Fruit fly (Drosophila melanogaster) whole organism, embryonic: Measurements from ENCODE around the gene Pex3.

Experiments
- ATbp ChIP-seq: fragments of 200-800 bp; sonication (Bioruptor generic); optimal IDR thresholded peaks from 2 replicates; lab custom pipeline; 2017; ENCODE audit warnings: missing biosample characterization, mild to moderate bottlenecking, missing genetic modification characterization, missing genetic modification reagents
- Ada2b ChIP-seq: fragments of 200-800 bp; sonication (Bioruptor generic); IDR thresholded peaks from 2 replicates; pipeline ENCODE4 v1.3.6; 2022; ENCODE audit warnings: missing biosample characterization, missing genetic modification characterization
- Bgb ChIP-seq: fragments of 200-800 bp; sonication (Bioruptor generic); IDR thresholded peaks from 2 replicates; pipeline ENCODE4 v1.3.6; 2022; ENCODE audit warnings: missing biosample characterization, missing genetic modification characterization; ENCODE audit not compliant: partially characterized antibody
- Bteb2 ChIP-seq: fragments of 200-800 bp; sonication (Bioruptor generic); optimal IDR thresholded peaks from 2 replicates; lab custom pipeline; 2016; ENCODE audit warnings: missing biosample characterization, missing genetic modification characterization
- CG10147 ChIP-seq: fragments of 200-800 bp; sonication (Bioruptor generic); optimal IDR thresholded peaks from 2 replicates; lab custom pipeline; 2019; ENCODE audit warnings: missing biosample characterization, mild to moderate bottlenecking, missing genetic modification characterization, moderate library complexity
- CG10366 ChIP-seq: fragments of 200-800 bp; sonication (Bioruptor generic); IDR thresholded peaks from 2 replicates; pipeline ENCODE4 v1.3.6; 2022; ENCODE audit warnings: missing biosample characterization, missing genetic modification characterization
- CG10431 ChIP-seq: fragments of 200-800 bp; sonication (Bioruptor generic); optimal IDR thresholded peaks from 3 replicates; lab custom pipeline; 2018; ENCODE audit warnings: missing biosample characterization, mild to moderate bottlenecking, missing genetic modification characterization
- CG11085 ChIP-seq: fragments of 200-800 bp; sonication (Bioruptor generic); IDR thresholded peaks from 2 replicates; pipeline ENCODE4 v1.3.6; 2022; ENCODE audit warnings: missing biosample characterization, missing genetic modification characterization
- CG11093 ChIP-seq: fragments of 200-800 bp; sonication (Bioruptor generic); IDR thresholded peaks from 3 replicates; pipeline ENCODE4 v1.3.6; 2022; ENCODE audit warnings: missing biosample characterization, missing genetic modification characterization
- CG12236 ChIP-seq: fragments of 200-800 bp; sonication (Bioruptor generic); optimal IDR thresholded peaks from 2 replicates; lab custom pipeline; 2016; ENCODE audit warnings: missing biosample characterization, missing genetic modification characterization
- CG12942 ChIP-seq: fragments of 200-800 bp; sonication (Bioruptor generic); optimal IDR thresholded peaks from 3 replicates; lab custom pipeline; 2016; ENCODE audit warnings: missing biosample characterization, missing genetic modification characterization
- CG13894 ChIP-seq: fragments of 200-800 bp; sonication (Bioruptor generic); optimal IDR thresholded peaks from 3 replicates; lab custom pipeline; 2018; ENCODE audit warnings: missing biosample characterization, mild to moderate bottlenecking, missing genetic modification characterization, moderate library complexity
- CG15601 ChIP-seq: fragments of 200-800 bp; sonication (Bioruptor generic); optimal IDR thresholded peaks from 3 replicates; lab custom pipeline; 2019; ENCODE audit warnings: missing biosample characterization, mild to moderate bottlenecking, missing genetic modification characterization, moderate library complexity
- CG16863 ChIP-seq: fragments of 200-800 bp; sonication (Bioruptor generic); optimal IDR thresholded peaks from 3 replicates; lab custom pipeline; 2016; ENCODE audit warnings: missing biosample characterization, missing genetic modification characterization
- CG17186 ChIP-seq: fragments of 200-800 bp; sonication (Bioruptor generic); optimal IDR thresholded peaks from 3 replicates; lab custom pipeline; 2017; ENCODE audit warnings: missing biosample characterization, missing genetic modification reagents, missing genetic modification characterization
- CG17829 ChIP-seq: fragments of 200-800 bp; optimal IDR thresholded peaks from 2 replicates; lab custom pipeline; 2019; ENCODE audit warnings: missing biosample characterization, mild to moderate bottlenecking, missing genetic modification characterization, moderate library complexity
- CG18764 ChIP-seq: fragments of 200-800 bp; sonication (Bioruptor generic); optimal IDR thresholded peaks from 3 replicates; lab custom pipeline; 2016; ENCODE audit warnings: missing biosample characterization, missing genetic modification characterization
- CG30403 ChIP-seq: fragments of 200-800 bp; sonication (Bioruptor generic); optimal IDR thresholded peaks from 3 replicates; lab custom pipeline; 2016; ENCODE audit warnings: missing biosample characterization, missing genetic modification characterization
- CG30431 ChIP-seq: fragments of 200-800 bp; sonication (Bioruptor generic); optimal IDR thresholded peaks from 2 replicates; lab custom pipeline; 2017; ENCODE audit warnings: missing biosample characterization, missing genetic modification characterization
- CG3065 ChIP-seq: fragments of 200-800 bp; sonication (Bioruptor generic); optimal IDR thresholded peaks from 2 replicates; lab custom pipeline; 2016; ENCODE audit warnings: missing biosample characterization, missing genetic modification characterization
- CG3407 ChIP-seq: fragments of 200-800 bp; sonication (Bioruptor generic); optimal IDR thresholded peaks from 2 replicates; lab custom pipeline; 2018; ENCODE audit warnings: missing biosample characterization, mild to moderate bottlenecking, missing genetic modification characterization
- CG42726 ChIP-seq: fragments of 200-800 bp; sonication (Bioruptor generic); IDR thresholded peaks from 2 replicates; pipeline ENCODE4 v1.3.6; 2022; ENCODE audit warnings: missing biosample characterization, missing genetic modification characterization; ENCODE audit not compliant: partially characterized antibody
- CG6683 ChIP-seq: fragments of 200-800 bp; sonication (Bioruptor generic); optimal IDR thresholded peaks from 2 replicates; lab custom pipeline; 2017; ENCODE audit warnings: missing biosample characterization, mild to moderate bottlenecking, missing genetic modification characterization, missing genetic modification reagents
- CG6813 ChIP-seq: fragments of 200-800 bp; sonication (Bioruptor generic); optimal IDR thresholded peaks from 2 replicates; lab custom pipeline; 2017; ENCODE audit warnings: missing biosample characterization, missing genetic modification characterization, mild to moderate bottlenecking, moderate library complexity, missing genetic modification reagents
- CG7963 ChIP-seq: fragments of 200-800 bp; sonication (Bioruptor generic); IDR thresholded peaks from 3 replicates; pipeline ENCODE4 v1.3.6; 2022; ENCODE audit warnings: missing biosample characterization, missing genetic modification characterization; ENCODE audit not compliant: partially characterized antibody
- CG8478 ChIP-seq: fragments of >200 bp; optimal IDR thresholded peaks from 2 replicates; lab custom pipeline; 2018
- CG9437 ChIP-seq: fragments of 200-800 bp; sonication (Bioruptor generic); optimal IDR thresholded peaks from 2 replicates; lab custom pipeline; 2018; ENCODE audit warnings: missing biosample characterization, mild to moderate bottlenecking, missing genetic modification characterization
- Chrac-16 ChIP-seq: fragments of 200-800 bp; sonication (Bioruptor generic); optimal IDR thresholded peaks from 3 replicates; lab custom pipeline; 2016; ENCODE audit warnings: missing biosample characterization, missing genetic modification characterization
- E2f1 ChIP-seq: fragments of 200-800 bp; sonication (Bioruptor generic); IDR thresholded peaks from 2 replicates; pipeline ENCODE4 v1.3.6; 2022; ENCODE audit warnings: missing biosample characterization, missing genetic modification characterization
- Fer1 ChIP-seq: fragments of 200-800 bp; sonication (Bioruptor generic); optimal IDR thresholded peaks from 2 replicates; lab custom pipeline; 2017; ENCODE audit warnings: missing biosample characterization, mild to moderate bottlenecking, missing genetic modification characterization
- Fer2 ChIP-seq: fragments of 200-800 bp; sonication (Bioruptor generic); optimal IDR thresholded peaks from 2 replicates; lab custom pipeline; 2018; ENCODE audit warnings: missing biosample characterization, mild to moderate bottlenecking, missing genetic modification characterization, moderate library complexity
- H15 ChIP-seq: fragments of 200-800 bp; sonication (Bioruptor generic); IDR thresholded peaks from 3 replicates; pipeline ENCODE4 v1.3.6; 2022; ENCODE audit warnings: missing biosample characterization, missing genetic modification characterization
- HmgZ ChIP-seq: fragments of 200-800 bp; sonication (Bioruptor generic); optimal IDR thresholded peaks from 2 replicates; lab custom pipeline; 2018; ENCODE audit warnings: missing biosample characterization, mild to moderate bottlenecking, missing genetic modification characterization
- Hmx ChIP-seq: fragments of 200-800 bp; sonication (Bioruptor generic); optimal IDR thresholded peaks from 2 replicates; lab custom pipeline; 2016; ENCODE audit warnings: missing biosample characterization, missing genetic modification characterization
- Hr78 ChIP-seq, 2 experiments: fragments of 200-800 bp in 1 of 2; fragments of >200 bp in 1 of 2; sonication (Bioruptor generic) in 1 of 2; optimal IDR thresholded peaks; 2 replicates each; lab custom pipeline; 2017 to 2019; ENCODE audit warnings: missing biosample characterization in 2 of 2, missing genetic modification characterization in 2 of 2, mild to moderate bottlenecking in 1 of 2, moderate library complexity in 1 of 2
- Hsf ChIP-seq: fragments of 200-800 bp; sonication (Bioruptor generic); optimal IDR thresholded peaks from 3 replicates; lab custom pipeline; 2016; ENCODE audit warnings: missing biosample characterization, missing genetic modification characterization
- Nf-YB ChIP-seq: fragments of 200-800 bp; sonication (Bioruptor generic); optimal IDR thresholded peaks from 3 replicates; lab custom pipeline; 2019; ENCODE audit warnings: missing biosample characterization, mild to moderate bottlenecking, missing genetic modification characterization, moderate library complexity
- Pdp1 ChIP-seq, 2 experiments: fragments of 200-800 bp; sonication (Bioruptor generic); optimal IDR thresholded peaks; 3 replicates each; lab custom pipeline; 2016; ENCODE audit warnings: missing biosample characterization in 2 of 2, missing genetic modification characterization in 2 of 2, mild to moderate bottlenecking in 1 of 2, moderate library complexity in 1 of 2
- YL-1 ChIP-seq: fragments of 200-800 bp; sonication (Bioruptor generic); optimal IDR thresholded peaks from 3 replicates; lab custom pipeline; 2017; ENCODE audit warnings: missing biosample characterization, mild to moderate bottlenecking, missing genetic modification characterization
- aop ChIP-seq: fragments of 200-800 bp; sonication (Bioruptor generic); IDR thresholded peaks from 2 replicates; pipeline ENCODE4 v1.3.6; 2022; ENCODE audit warnings: missing biosample characterization, missing genetic modification characterization
- emc ChIP-seq: fragments of 200-800 bp; sonication (Bioruptor generic); optimal IDR thresholded peaks from 2 replicates; lab custom pipeline; 2016; ENCODE audit warnings: missing biosample characterization, missing genetic modification characterization
- eve ChIP-seq, 2 experiments: fragments of >200 bp; optimal IDR thresholded peaks; 2 replicates each; lab custom pipeline; 2017; ENCODE audit warnings: missing biosample characterization in 2 of 2, missing genetic modification characterization in 2 of 2
- hb ChIP-seq: fragments of 200-800 bp; sonication (Bioruptor generic); IDR thresholded peaks from 3 replicates; pipeline ENCODE4 v1.3.6; 2022; ENCODE audit warnings: missing biosample characterization, missing genetic modification characterization; ENCODE audit not compliant: partially characterized antibody
- kah ChIP-seq: fragments of 200-800 bp; sonication (Bioruptor generic); optimal IDR thresholded peaks from 2 replicates; lab custom pipeline; 2018; ENCODE audit warnings: missing biosample characterization, mild to moderate bottlenecking, missing genetic modification characterization
- mam ChIP-seq: fragments of 200-800 bp; sonication (Bioruptor generic); optimal IDR thresholded peaks from 3 replicates; lab custom pipeline; 2016; ENCODE audit warnings: missing biosample characterization, missing genetic modification characterization
- org-1 ChIP-seq: fragments of 200-800 bp; sonication (Bioruptor generic); optimal IDR thresholded peaks from 2 replicates; lab custom pipeline; 2017; ENCODE audit warnings: missing biosample characterization, missing genetic modification characterization
- pfk ChIP-seq: fragments of 200-800 bp; sonication (Bioruptor generic); optimal IDR thresholded peaks from 2 replicates; lab custom pipeline; 2018; ENCODE audit warnings: missing biosample characterization, mild to moderate bottlenecking, missing genetic modification characterization, moderate library complexity
- ranshi ChIP-seq: fragments of 200-800 bp; sonication (Bioruptor generic); IDR thresholded peaks from 2 replicates; pipeline ENCODE4 v1.3.6; 2022; ENCODE audit warnings: missing biosample characterization, missing genetic modification characterization
- row ChIP-seq: fragments of 200-800 bp; sonication (Bioruptor generic); IDR thresholded peaks from 3 replicates; pipeline ENCODE4 v1.3.6; 2022; ENCODE audit warnings: missing biosample characterization, missing genetic modification characterization
- sug ChIP-seq: fragments of 200-800 bp; optimal IDR thresholded peaks from 2 replicates; lab custom pipeline; 2019; ENCODE audit warnings: missing biosample characterization, mild to moderate bottlenecking, missing genetic modification characterization, moderate library complexity
- tx ChIP-seq: fragments of 200-800 bp; sonication (Bioruptor generic); optimal IDR thresholded peaks from 2 replicates; lab custom pipeline; 2016; ENCODE audit warnings: missing biosample characterization, missing genetic modification characterization
- yki ChIP-seq: fragments of >200 bp; optimal IDR thresholded peaks from 3 replicates; lab custom pipeline; 2018

The Pex3 gene

dm6 chr3L:15161549-15161948 is 17.4 kb downstream of the Pex3 start, which contains the start of gene CG6878 (continued):
- TF ChIP-seq Pdp1 (GFP tag; optimal IDR thresholded peaks at IDR 0.05; lab: Kevin White, UChicago), result no peak
- TF ChIP-seq E2f1 (GFP tag; lab: Robert Waterston, UW), result no peak
- TF ChIP-seq H15 (GFP tag; lab: Robert Waterston, UW), result no peak
- TF ChIP-seq CG30431 (GFP tag; lab: Kevin White, UChicago), result no peak
- no peak for TF ChIP-seq CG16863
- no peak for TF ChIP-seq CG6683 (GFP tag; lab: Kevin White, UChicago)
- TF ChIP-seq Fer2 (tag; lab: Kevin White, UChicago), result no peak
- no peak for TF ChIP-seq CG11093 (GFP tag; lab: Robert Waterston, UW)
- TF ChIP-seq YL-1 (GFP tag; lab: Kevin White, UChicago), result peak; percentile 86
- no peak for TF ChIP-seq Chrac-16 (GFP tag; lab: Kevin White, UChicago)
- TF ChIP-seq Hr78 (GFP tag; optimal IDR thresholded peaks at IDR 0.05; lab: Kevin White, UChicago), result no peak
- no peak for TF ChIP-seq CG42726
- no peak for TF ChIP-seq tx (GFP tag; lab: Kevin White, UChicago)
- TF ChIP-seq CG15601 (tag; lab: Kevin White, UChicago), result peak; percentile 37
- no peak for TF ChIP-seq yki (lab: Kevin White, UChicago)
- TF ChIP-seq CG13894 (tag; lab: Kevin White, UChicago), result no peak
- TF ChIP-seq Ada2b (GFP tag; lab: Robert Waterston, UW), result no peak
- no peak for TF ChIP-seq CG10147
- peak; percentile 38 for TF ChIP-seq CG17829 (tag; lab: Kevin White, UChicago)
- peak; percentile 4 for TF ChIP-seq CG3407
- no peak for TF ChIP-seq hb (GFP tag; lab: Robert Waterston, UW)
- no peak for TF ChIP-seq CG12236
- no peak for TF ChIP-seq CG18764 (GFP tag; lab: Kevin White, UChicago)
- peak; percentile 32 for TF ChIP-seq CG17186 (GFP tag; lab: Kevin White, UChicago)
- no peak for TF ChIP-seq CG8478 (lab: Kevin White, UChicago)
- no peak for TF ChIP-seq Hmx (GFP tag; lab: Kevin White, UChicago)
- peak; percentile 2 for TF ChIP-seq Hsf (GFP tag; lab: Kevin White, UChicago)
- no peak for TF ChIP-seq Nf-YB
- no peak for TF ChIP-seq emc (GFP tag; lab: Kevin White, UChicago)
- peak; percentile 27 for TF ChIP-seq kah (GFP tag; lab: Kevin White, UChicago)
- TF ChIP-seq CG30403 (GFP tag; lab: Kevin White, UChicago), result peak; percentile 20
- no peak for TF ChIP-seq mam (GFP tag; lab: Kevin White, UChicago)
- no peak for TF ChIP-seq pfk (GFP tag; lab: Kevin White, UChicago)
- TF ChIP-seq Bteb2 (GFP tag; lab: Kevin White, UChicago), result no peak
- no peak for TF ChIP-seq org-1 (GFP tag; lab: Kevin White, UChicago)
- TF ChIP-seq CG3065 (GFP tag; lab: Kevin White, UChicago), result no peak
- TF ChIP-seq CG10431, result peak; percentile 36
- no peak for TF ChIP-seq CG9437
- peak; percentile 44 for TF ChIP-seq Fer1 (GFP tag; lab: Kevin White, UChicago)
- TF ChIP-seq ATbp, result no peak
- no peak for TF ChIP-seq ranshi (GFP tag; lab: Robert Waterston, UW)
- no peak for TF ChIP-seq aop (GFP tag; lab: Robert Waterston, UW)
- TF ChIP-seq CG11085 (GFP tag; lab: Robert Waterston, UW), result no peak
- TF ChIP-seq CG12942 (GFP tag; lab: Kevin White, UChicago), result no peak
- peak; percentile 34; the same call in 1 of the 3 replicates for TF ChIP-seq row (GFP tag; lab: Robert Waterston, UW)
- TF ChIP-seq CG6813 (GFP tag; lab: Kevin White, UChicago), result peak; percentile 30
- TF ChIP-seq Bgb (GFP tag; lab: Robert Waterston, UW), result peak; percentile 56
- TF ChIP-seq eve (GFP tag; optimal IDR thresholded peaks at IDR 0.05; lab: Kevin White, UChicago), result no peak
- no peak for TF ChIP-seq CG10366 (GFP tag; lab: Robert Waterston, UW)
- no peak for TF ChIP-seq CG7963 (GFP tag; lab: Robert Waterston, UW)
- TF ChIP-seq HmgZ, result peak; percentile 69
- peak; percentile 55 for TF ChIP-seq sug (tag; lab: Kevin White, UChicago)
